Fruit fly (Drosophila melanogaster) whole organism, larva: Measurements from ENCODE around the gene Bre1.

Experiments used
- noc ChIP-seq: fragments of 200-800 bp; sonication (Bioruptor generic); optimal IDR thresholded peaks from 3 replicates; lab custom pipeline; 2019; ENCODE audit warnings: missing biosample characterization, mild to moderate bottlenecking, missing genetic modification characterization, moderate library complexity

The Bre1 gene

dm6 chr3L:5820039-5820438 is 26.0 kb upstream of the Bre1 start:
- TF ChIP-seq noc = no peak

- peak; percentile 40 for TF ChIP-seq noc
These were observed 25.3 kb upstream of the Bre1 start for dm6 chr3L:5819310-5819709.

dm6 chr3L:5817177-5817576 is 23.2 kb upstream of the Bre1 start:
- TF ChIP-seq noc = no peak

- TF ChIP-seq noc = no peak
These were observed 19.0 kb upstream of the Bre1 start, which contains the start of gene mad2 for dm6 chr3L:5813016-5813415. mad2 (minus strand) TSS chr3L:5813093.

- TF ChIP-seq noc = peak; percentile 42
These were observed 16.8 kb upstream of the Bre1 start, which contains the start of the genes S6k and kri for dm6 chr3L:5810633-5811341. S6k (minus strand) TSS chr3L:5810931. kri (plus strand) TSS chr3L:5810973.

dm6 chr3L:5809642-5810279 is 15.8 kb upstream of the Bre1 start:
- TF ChIP-seq noc = peak; percentile 35

dm6 chr3L:5809201-5809584 is 15.2 kb upstream of the Bre1 start:
- TF ChIP-seq noc = no peak

- TF ChIP-seq noc = peak; percentile 57
These were observed 14.7 kb upstream of the Bre1 start for dm6 chr3L:5808540-5809200.

dm6 chr3L:5808101-5808433 is 14.1 kb upstream of the Bre1 start:
- peak; percentile 52 for TF ChIP-seq noc

dm6 chr3L:5807370-5808100 is 13.5 kb upstream of the Bre1 start:
- TF ChIP-seq noc = no peak

dm6 chr3L:5802733-5803132 is 8.7 kb upstream of the Bre1 start, which contains the start of gene CG42272:
CG42272 (plus strand) TSS chr3L:5803033.
- TF ChIP-seq noc = no peak

- TF ChIP-seq noc = no peak
These were observed 8.1 kb upstream of the Bre1 start for dm6 chr3L:5802063-5802531.

dm6 chr3L:5797274-5797673 is 3.3 kb upstream of the Bre1 start:
- no peak for TF ChIP-seq noc

- TF ChIP-seq noc = no peak
These were observed 2.6 kb upstream of the Bre1 start, which contains the start of gene Tektin-C for dm6 chr3L:5796493-5796998. Tektin-C (minus strand) TSS chr3L:5796543.

dm6 chr3L:5789663-5790062 is 4.3 kb downstream of the Bre1 start:
- no peak for TF ChIP-seq noc

dm6 chr3L:5788823-5789222 is 5.2 kb downstream of the Bre1 start:
- TF ChIP-seq noc = no peak

- TF ChIP-seq noc = no peak
These were observed 6.5 kb downstream of the Bre1 start for dm6 chr3L:5787476-5787875.
